Fruit fly (Drosophila melanogaster): Measurements from ENCODE around the gene CG15172.
A peak's percentile ranks its signal among the peaks of the same experiment; 100 is the strongest.

The CG15172 gene

dm6 chr2L:19009130-19009529, 13.1 kb upstream of the CG15172 start, which contains the start of gene RpL30 (continued):
- TF ChIP-seq CG9797 (GFP tag; optimal IDR thresholded peaks at IDR 0.05) (peak; percentile 100), psq (GFP tag; optimal IDR thresholded peaks at IDR 0.05) (peak; percentile 79), Rx (GFP tag; IDR thresholded peaks at IDR 0.05) (peak; percentile 84), CG12391 (tag; optimal IDR thresholded peaks at IDR 0.05) (peak; percentile 90), zen2 (GFP tag; IDR thresholded peaks at IDR 0.05; ENCODE audit: partially characterized antibody) (no peak), ERR (GFP tag; optimal IDR thresholded peaks at IDR 0.05) (peak; percentile 80), CG10274 (GFP tag; optimal IDR thresholded peaks at IDR 0.05) (peak; percentile 79), sc (optimal IDR thresholded peaks at IDR 0.05) (no peak), sc (GFP tag; optimal IDR thresholded peaks at IDR 0.05) (peak; percentile 66), CG1832 (GFP tag; optimal IDR thresholded peaks at IDR 0.05) (no peak), H2.0 (GFP tag; IDR thresholded peaks at IDR 0.05) (peak; percentile 84), CG18262 (tag; optimal IDR thresholded peaks at IDR 0.05) (peak; percentile 79), CG10321 (GFP tag; IDR thresholded peaks at IDR 0.05) (peak; percentile 66), knrl (GFP tag; IDR thresholded peaks at IDR 0.05; ENCODE audit: partially characterized antibody) (peak; percentile 74), NfI (GFP tag; optimal IDR thresholded peaks at IDR 0.05) (peak; percentile 93), CG16779 (GFP tag; IDR thresholded peaks at IDR 0.05) (peak; percentile 91), CG33557 (GFP tag; optimal IDR thresholded peaks at IDR 0.05) (peak; percentile 67), CG14014 (GFP tag; IDR thresholded peaks at IDR 0.05) (peak; percentile 90), CG11504 (tag; optimal IDR thresholded peaks at IDR 0.05) (peak; percentile 89), sima (GFP tag; optimal IDR thresholded peaks at IDR 0.05) (peak; percentile 64), CG14710 (tag; optimal IDR thresholded peaks at IDR 0.05) (peak; percentile 92), Chrac-16 (GFP tag; optimal IDR thresholded peaks at IDR 0.05) (peak; percentile 67), gsb (GFP tag; IDR thresholded peaks at IDR 0.05) (peak; percentile 74), unc-4 (GFP tag; IDR thresholded peaks at IDR 0.05; ENCODE audit: partially characterized antibody) (peak; percentile 68), CG18476 (GFP tag; optimal IDR thresholded peaks at IDR 0.05) (peak; percentile 50), CG4617 (GFP tag; optimal IDR thresholded peaks at IDR 0.05; ENCODE audit: borderline replicate concordance) (peak; percentile 79), abd-A (tag; optimal IDR thresholded peaks at IDR 0.05) (peak; percentile 93), CG1792 (GFP tag; optimal IDR thresholded peaks at IDR 0.05) (peak; percentile 83), pum (GFP tag; optimal IDR thresholded peaks at IDR 0.05) (peak; percentile 80), E2f2 (GFP tag; IDR thresholded peaks at IDR 0.05) (peak; percentile 99), Dek (tag; optimal IDR thresholded peaks at IDR 0.05) (peak; percentile 87), pfk (GFP tag; optimal IDR thresholded peaks at IDR 0.05) (peak; percentile 83), lola (GFP tag; optimal IDR thresholded peaks at IDR 0.05) (peak in 1 of 3 experiments; percentile 62), grn (GFP tag; optimal IDR thresholded peaks at IDR 0.05) (peak; percentile 90), Asciz (GFP tag; optimal IDR thresholded peaks at IDR 0.05) (peak; percentile 90), amos (GFP tag; IDR thresholded peaks at IDR 0.05; ENCODE audit: partially characterized antibody) (peak; percentile 69), Dip2 (GFP tag; IDR thresholded peaks at IDR 0.05) (no peak), CG3163 (GFP tag; optimal IDR thresholded peaks at IDR 0.05) (peak; percentile 82), CG3847 (GFP tag; IDR thresholded peaks at IDR 0.05) (peak; percentile 96), CG18011 (GFP tag; optimal IDR thresholded peaks at IDR 0.05) (peak; percentile 83), dpn (GFP tag; optimal IDR thresholded peaks at IDR 0.05) (peak; percentile 81 to 93), toy (GFP tag; IDR thresholded peaks at IDR 0.05) (peak; percentile 63; the same call in 1 of the 2 replicates), CG3726 (GFP tag; IDR thresholded peaks at IDR 0.05) (peak; percentile 81), cato (GFP tag; optimal IDR thresholded peaks at IDR 0.05; ENCODE audit: borderline replicate concordance) (peak; percentile 9), CG8281 (tag; optimal IDR thresholded peaks at IDR 0.05) (peak; percentile 61), CG15601 (tag; optimal IDR thresholded peaks at IDR 0.05) (peak; percentile 94), ham (GFP tag; IDR thresholded peaks at IDR 0.05) (peak; percentile 83; the same call in 1 of the 2 replicates), crol (GFP tag; IDR thresholded peaks at IDR 0.05) (no peak), Atf3 (GFP tag; optimal IDR thresholded peaks at IDR 0.05) (peak; percentile 57), CG1529 (GFP tag; optimal IDR thresholded peaks at IDR 0.05) (peak; percentile 85)
